Fruit fly (Drosophila melanogaster) whole organism, prepupa: Measurements from ENCODE around the gene Cad89D.

ENCODE experiments used
- CG10631 ChIP-seq: fragments of 200-800 bp; sonication (Bioruptor generic); optimal IDR thresholded peaks from 2 replicates; lab custom pipeline; 2016; ENCODE audit warnings: missing biosample characterization, missing genetic modification characterization
- CG10669 ChIP-seq: fragments of 200-800 bp; sonication (Bioruptor generic); optimal IDR thresholded peaks from 3 replicates; lab custom pipeline; 2018; ENCODE audit warnings: missing biosample characterization, mild to moderate bottlenecking, missing genetic modification characterization, moderate library complexity
- CG11294 ChIP-seq: fragments of 200-800 bp; sonication (Bioruptor generic); IDR thresholded peaks from 2 replicates; pipeline ENCODE4 v1.3.6; 2022; ENCODE audit warnings: missing biosample characterization, missing genetic modification characterization
- CG11762 ChIP-seq: fragments of 200-800 bp; sonication (Bioruptor generic); optimal IDR thresholded peaks from 3 replicates; lab custom pipeline; 2016; ENCODE audit warnings: missing biosample characterization, missing genetic modification characterization; ENCODE audit not compliant: insufficient read depth
- CG15336 ChIP-seq: fragments of 200-800 bp; sonication (Bioruptor generic); IDR thresholded peaks from 2 replicates; pipeline ENCODE4 v1.3.6; 2022; ENCODE audit warnings: missing biosample characterization, missing genetic modification characterization
- CG31627 ChIP-seq: fragments of 200-800 bp; sonication (Bioruptor generic); optimal IDR thresholded peaks from 3 replicates; lab custom pipeline; 2016; ENCODE audit warnings: missing biosample characterization, missing genetic modification characterization
- CG34406 ChIP-seq: fragments of 200-800 bp; sonication (Bioruptor generic); optimal IDR thresholded peaks from 3 replicates; lab custom pipeline; 2016; ENCODE audit warnings: missing biosample characterization, missing genetic modification characterization
- CG3919 ChIP-seq: fragments of 200-800 bp; sonication (Bioruptor generic); optimal IDR thresholded peaks from 3 replicates; lab custom pipeline; 2016; ENCODE audit warnings: missing biosample characterization, missing genetic modification characterization
- CG4318 ChIP-seq: fragments of 200-800 bp; sonication (Bioruptor generic); optimal IDR thresholded peaks from 3 replicates; lab custom pipeline; 2017; ENCODE audit warnings: missing biosample characterization, mild to moderate bottlenecking, missing genetic modification characterization
- CG6163 ChIP-seq: fragments of 200-800 bp; sonication (Bioruptor generic); IDR thresholded peaks from 3 replicates; pipeline ENCODE4 v1.3.6; 2022; ENCODE audit warnings: missing biosample characterization, missing genetic modification characterization
- CG6792 ChIP-seq: fragments of 200-800 bp; sonication (Bioruptor generic); optimal IDR thresholded peaks from 3 replicates; lab custom pipeline; 2016; ENCODE audit warnings: missing biosample characterization, missing genetic modification characterization
- CG6808 ChIP-seq: fragments of 200-800 bp; sonication (Bioruptor generic); optimal IDR thresholded peaks from 3 replicates; lab custom pipeline; 2017; ENCODE audit warnings: missing biosample characterization, missing genetic modification characterization, mild to moderate bottlenecking, moderate library complexity, missing genetic modification reagents
- CG6854 ChIP-seq: fragments of 200-800 bp; sonication (Bioruptor generic); optimal IDR thresholded peaks from 2 replicates; lab custom pipeline; 2017; ENCODE audit warnings: missing biosample characterization, mild to moderate bottlenecking, missing genetic modification characterization
- CG7368 ChIP-seq: fragments of 200-800 bp; sonication (Bioruptor generic); optimal IDR thresholded peaks from 3 replicates; lab custom pipeline; 2016; ENCODE audit warnings: missing biosample characterization, missing genetic modification characterization
- CG8119 ChIP-seq: fragments of 200-800 bp; sonication (Bioruptor generic); IDR thresholded peaks from 3 replicates; pipeline ENCODE4 v1.3.6; 2022; ENCODE audit warnings: missing biosample characterization, missing genetic modification characterization
- CG8319 ChIP-seq: fragments of 200-800 bp; sonication (Bioruptor generic); optimal IDR thresholded peaks from 3 replicates; lab custom pipeline; 2016; ENCODE audit warnings: missing biosample characterization, missing genetic modification characterization
- CG8632 ChIP-seq: fragments of 200-800 bp; sonication (Bioruptor generic); optimal IDR thresholded peaks from 3 replicates; lab custom pipeline; 2016; ENCODE audit warnings: missing biosample characterization, missing genetic modification characterization
- CG9139 ChIP-seq: fragments of 200-800 bp; sonication (Bioruptor generic); optimal IDR thresholded peaks from 3 replicates; lab custom pipeline; 2017; ENCODE audit warnings: missing biosample characterization, mild to moderate bottlenecking, missing genetic modification characterization
- Eip75B ChIP-seq: fragments of 200-800 bp; sonication (Bioruptor generic); optimal IDR thresholded peaks from 3 replicates; lab custom pipeline; 2016; ENCODE audit warnings: missing biosample characterization, missing genetic modification characterization
- Eip78C ChIP-seq: fragments of 200-800 bp; sonication (Bioruptor generic); peaks from one replicate; lab custom pipeline; 2016; ENCODE audit warnings: missing biosample characterization, missing genetic modification characterization
- Eip93F ChIP-seq: fragments of 200-800 bp; sonication (Bioruptor generic); optimal IDR thresholded peaks from 2 replicates; lab custom pipeline; 2016; ENCODE audit warnings: missing biosample characterization, mild to moderate bottlenecking, missing genetic modification characterization
- Ets21C ChIP-seq: fragments of 200-800 bp; sonication (Bioruptor generic); optimal IDR thresholded peaks from 3 replicates; lab custom pipeline; 2016; ENCODE audit warnings: missing biosample characterization, missing genetic modification characterization
- Ets96B ChIP-seq: fragments of 200-800 bp; optimal IDR thresholded peaks from 2 replicates; lab custom pipeline; 2019; ENCODE audit warnings: missing biosample characterization, mild to moderate bottlenecking, missing genetic modification characterization, moderate library complexity
- Gug ChIP-seq: fragments of 200-800 bp; sonication (Bioruptor generic); IDR thresholded peaks from 2 replicates; pipeline ENCODE4 v1.3.6; 2022; ENCODE audit warnings: missing biosample characterization, missing genetic modification characterization
- Hr38 ChIP-seq: sonication (Bioruptor generic); optimal IDR thresholded peaks from 2 replicates; lab custom pipeline; 2016; ENCODE audit warnings: missing biosample characterization, missing genetic modification characterization
- Hr39 ChIP-seq: fragments of 200-800 bp; sonication (Bioruptor generic); optimal IDR thresholded peaks from 2 replicates; lab custom pipeline; 2016; ENCODE audit warnings: missing biosample characterization, missing genetic modification characterization
- Hr4 ChIP-seq: fragments of 200-800 bp; sonication (Bioruptor generic); optimal IDR thresholded peaks from 3 replicates; lab custom pipeline; 2016; ENCODE audit warnings: missing biosample characterization, missing genetic modification characterization
- Lpt ChIP-seq: fragments of 200-800 bp; sonication (Bioruptor generic); optimal IDR thresholded peaks from 3 replicates; lab custom pipeline; 2016; ENCODE audit warnings: missing biosample characterization, missing genetic modification characterization
- Met ChIP-seq: fragments of 200-800 bp; sonication (Bioruptor generic); optimal IDR thresholded peaks from 3 replicates; lab custom pipeline; 2016; ENCODE audit warnings: missing biosample characterization, missing genetic modification characterization
- OdsH ChIP-seq: fragments of 200-800 bp; sonication (Bioruptor generic); optimal IDR thresholded peaks from 3 replicates; lab custom pipeline; 2016; ENCODE audit warnings: missing biosample characterization, missing genetic modification characterization
- Sox102F ChIP-seq: fragments of 200-800 bp; sonication (Bioruptor generic); optimal IDR thresholded peaks from 2 replicates; lab custom pipeline; 2016; ENCODE audit warnings: missing biosample characterization, mild to moderate bottlenecking, missing genetic modification characterization
- Sox14 ChIP-seq: fragments of 200-800 bp; sonication (Bioruptor generic); optimal IDR thresholded peaks from 3 replicates; lab custom pipeline; 2016; ENCODE audit warnings: missing biosample characterization, missing genetic modification characterization
- achi ChIP-seq: fragments of 200-800 bp; sonication (Bioruptor generic); optimal IDR thresholded peaks from 3 replicates; lab custom pipeline; 2016; ENCODE audit warnings: missing biosample characterization, missing genetic modification characterization
- acj6 ChIP-seq: fragments of 200-800 bp; sonication (Bioruptor generic); optimal IDR thresholded peaks from 3 replicates; lab custom pipeline; 2016; ENCODE audit warnings: missing biosample characterization, missing genetic modification characterization
- dac ChIP-seq: fragments of 200-800 bp; sonication (Bioruptor generic); optimal IDR thresholded peaks from 2 replicates; lab custom pipeline; 2017; ENCODE audit warnings: missing biosample characterization, mild to moderate bottlenecking, missing genetic modification characterization
- dsx ChIP-seq: fragments of 200-800 bp; optimal IDR thresholded peaks from 3 replicates; lab custom pipeline; 2019; ENCODE audit warnings: missing biosample characterization, mild to moderate bottlenecking, missing genetic modification characterization, moderate library complexity; ENCODE audit not compliant: poor library complexity, severe bottlenecking
- esn ChIP-seq: fragments of 200-800 bp; sonication (Bioruptor generic); optimal IDR thresholded peaks from 2 replicates; lab custom pipeline; 2016; ENCODE audit warnings: missing biosample characterization, mild to moderate bottlenecking, missing genetic modification characterization, moderate library complexity
- fkh ChIP-seq: fragments of 200-800 bp; sonication (Bioruptor generic); optimal IDR thresholded peaks from 3 replicates; lab custom pipeline; 2017; ENCODE audit warnings: missing biosample characterization, mild to moderate bottlenecking, missing genetic modification characterization, moderate library complexity
- lz ChIP-seq: fragments of 200-800 bp; sonication (Bioruptor generic); optimal IDR thresholded peaks from 3 replicates; lab custom pipeline; 2016; ENCODE audit warnings: missing biosample characterization, missing genetic modification characterization
- pdm3 ChIP-seq: fragments of 200-800 bp; sonication (Bioruptor generic); optimal IDR thresholded peaks from 3 replicates; lab custom pipeline; 2016; ENCODE audit warnings: missing biosample characterization, missing genetic modification characterization
- ss ChIP-seq, 2 experiments: fragments of 200-800 bp; sonication (Bioruptor generic); optimal IDR thresholded peaks; 2 replicates in 1 of 2; 3 replicates in 1 of 2; lab custom pipeline; 2017 to 2018; ENCODE audit warnings: mild to moderate bottlenecking in 2 of 2, missing biosample characterization in 2 of 2, missing genetic modification characterization in 2 of 2, moderate library complexity in 1 of 2
- svp ChIP-seq: fragments of 200-800 bp; sonication (Bioruptor generic); peaks from one replicate; lab custom pipeline; 2016; ENCODE audit warnings: missing biosample characterization, missing genetic modification characterization
- topi ChIP-seq: fragments of 200-800 bp; sonication (Bioruptor generic); optimal IDR thresholded peaks from 3 replicates; lab custom pipeline; 2016; ENCODE audit warnings: missing biosample characterization, missing genetic modification characterization
- vri ChIP-seq: fragments of 200-800 bp; sonication (Bioruptor generic); optimal IDR thresholded peaks from 3 replicates; lab custom pipeline; 2016; ENCODE audit warnings: missing biosample characterization, mild to moderate bottlenecking, missing genetic modification characterization

Gene Cad89D

DNA sequence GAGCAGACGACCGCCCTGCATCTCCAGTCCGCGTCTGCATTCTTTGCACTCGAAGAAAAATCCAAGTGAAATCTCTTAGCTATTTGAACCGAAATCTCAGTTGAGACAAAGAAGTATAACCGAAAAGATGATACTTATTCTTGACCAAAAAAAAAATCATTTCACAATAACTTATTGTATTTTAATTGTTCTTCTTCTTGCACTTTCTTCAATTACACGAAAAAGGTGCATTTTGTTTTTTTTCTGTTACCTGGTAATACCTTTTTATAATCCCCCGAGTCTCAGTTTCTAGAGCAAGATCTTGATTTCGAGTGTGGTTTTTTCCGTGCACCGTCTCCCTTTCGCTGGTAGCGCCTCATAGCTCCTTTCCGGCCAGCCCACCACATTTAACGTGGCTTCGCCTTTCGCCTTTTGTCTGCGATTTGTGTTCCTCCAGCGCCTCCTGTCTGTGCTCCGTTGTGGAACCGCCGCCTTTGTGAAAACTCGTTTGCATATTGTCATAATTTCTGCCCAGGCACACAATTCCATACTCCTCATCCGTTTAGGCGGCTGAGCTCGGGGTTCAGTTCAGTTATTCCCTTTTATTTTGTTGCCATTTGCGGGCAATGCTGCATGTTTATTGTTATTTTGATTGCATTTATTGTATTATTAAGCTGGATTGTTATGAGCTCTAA, 31.6 kb upstream of the Cad89D start (continued):
- peak; percentile 76 for TF ChIP-seq CG3919 (GFP tag; lab: Kevin White, UChicago)
- peak; percentile 83 for TF ChIP-seq Sox14
- no peak for TF ChIP-seq Sox102F (GFP tag; lab: Kevin White, UChicago)
- TF ChIP-seq CG6854: no peak
- TF ChIP-seq CG6163 (GFP tag; lab: Robert Waterston, UW): peak; percentile 83
- no peak for TF ChIP-seq fkh
- TF ChIP-seq Lpt (GFP tag; lab: Kevin White, UChicago): peak; percentile 87
- TF ChIP-seq Gug: no peak
- peak; percentile 81 for TF ChIP-seq CG10631 (GFP tag; lab: Kevin White, UChicago)
- TF ChIP-seq lz: peak; percentile 38
- TF ChIP-seq svp (GFP tag; lab: Kevin White, UChicago): peak; percentile 65
- TF ChIP-seq achi (GFP tag; lab: Kevin White, UChicago): peak; percentile 78
- no peak for TF ChIP-seq Ets21C (GFP tag; lab: Kevin White, UChicago)
- TF ChIP-seq acj6 (GFP tag; lab: Kevin White, UChicago): peak; percentile 73
- TF ChIP-seq topi: peak; percentile 60
- peak; percentile 41 for TF ChIP-seq CG31627 (GFP tag; lab: Kevin White, UChicago)
- peak; percentile 53 for TF ChIP-seq CG34406 (GFP tag; lab: Kevin White, UChicago)
- peak; percentile 48 for TF ChIP-seq CG9139 (GFP tag; lab: Kevin White, UChicago)
- TF ChIP-seq esn (GFP tag; lab: Kevin White, UChicago): peak; percentile 58
- TF ChIP-seq CG7368: peak; percentile 58
- TF ChIP-seq CG8319 (GFP tag; lab: Kevin White, UChicago): peak; percentile 36
- peak; percentile 82 for TF ChIP-seq CG6808 (GFP tag; lab: Kevin White, UChicago)
- peak; percentile 68 for TF ChIP-seq ss (GFP tag; optimal IDR thresholded peaks at IDR 0.05; lab: Kevin White, UChicago)
- TF ChIP-seq CG15336: peak; percentile 39; the same call in 1 of the 2 replicates
- TF ChIP-seq Hr4 (GFP tag; lab: Kevin White, UChicago): peak; percentile 59
- TF ChIP-seq Eip78C (GFP tag; lab: Kevin White, UChicago): peak; percentile 93
- peak; percentile 37 for TF ChIP-seq dsx (GFP tag; lab: Kevin White, UChicago)
- TF ChIP-seq OdsH: peak; percentile 72
- peak; percentile 68 for TF ChIP-seq Eip75B
- peak; percentile 59 for TF ChIP-seq CG8632 (GFP tag; lab: Kevin White, UChicago)
- TF ChIP-seq CG11762 (GFP tag; lab: Kevin White, UChicago): peak; percentile 73
- peak; percentile 86 for TF ChIP-seq Ets96B
- no peak for TF ChIP-seq Eip93F (GFP tag; lab: Kevin White, UChicago)
- peak; percentile 72 for TF ChIP-seq CG8119 (GFP tag; lab: Robert Waterston, UW)
- TF ChIP-seq Hr39 (GFP tag; lab: Kevin White, UChicago): peak; percentile 50
- TF ChIP-seq vri (GFP tag; lab: Kevin White, UChicago): no peak
- no peak for TF ChIP-seq Hr38 (GFP tag; lab: Kevin White, UChicago)
- TF ChIP-seq pdm3 (GFP tag; lab: Kevin White, UChicago): peak; percentile 73
- TF ChIP-seq Met (GFP tag; lab: Kevin White, UChicago): peak; percentile 72
- TF ChIP-seq, all 60 proteins: peak for 49

DNA sequence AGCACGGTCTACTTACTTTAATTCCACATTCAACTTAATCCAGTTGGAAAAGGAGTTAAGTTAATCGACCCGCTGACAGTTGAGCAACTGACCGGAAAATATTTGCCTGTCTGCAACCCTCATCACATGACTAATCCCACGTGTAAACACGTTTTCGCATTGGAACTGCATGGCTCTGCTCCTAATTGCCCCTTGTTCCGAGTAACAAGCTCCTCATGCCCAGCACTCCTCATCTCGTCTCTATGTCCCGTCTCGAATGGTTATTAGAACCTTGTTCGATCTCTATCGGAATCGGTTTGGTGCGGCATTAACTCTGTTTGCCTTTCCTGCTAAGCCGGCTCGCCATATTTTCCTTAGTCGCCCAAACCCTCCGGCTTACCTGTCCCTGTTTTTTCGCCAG, 31.0 kb upstream of the Cad89D start:
- no peak for TF ChIP-seq Met (GFP tag; lab: Kevin White, UChicago)
- no peak for TF ChIP-seq Ets21C (GFP tag; lab: Kevin White, UChicago)
- TF ChIP-seq CG10669: no peak
- TF ChIP-seq ss (GFP tag; optimal IDR thresholded peaks at IDR 0.05; lab: Kevin White, UChicago): no peak
- TF ChIP-seq dac: no peak
- no peak for TF ChIP-seq Eip75B
- TF ChIP-seq dsx (GFP tag; lab: Kevin White, UChicago): no peak
- TF ChIP-seq Eip78C (GFP tag; lab: Kevin White, UChicago): no peak
- no peak for TF ChIP-seq Gug
- TF ChIP-seq CG6792 (GFP tag; lab: Kevin White, UChicago): no peak
- no peak for TF ChIP-seq CG7368
- TF ChIP-seq CG34406 (GFP tag; lab: Kevin White, UChicago): no peak
- TF ChIP-seq Ets96B: no peak
- TF ChIP-seq CG3919 (GFP tag; lab: Kevin White, UChicago): no peak
- TF ChIP-seq Lpt (GFP tag; lab: Kevin White, UChicago): no peak
- no peak for TF ChIP-seq CG4318
- no peak for TF ChIP-seq CG11294 (GFP tag; lab: Robert Waterston, UW)
- no peak for TF ChIP-seq Sox102F (GFP tag; lab: Kevin White, UChicago)
